Worm (Caenorhabditis elegans): Measurements from ENCODE around the gene srj-21.

- TF ChIP-seq lsy-2 (tag; optimal IDR thresholded peaks at IDR 0.05), result no peak
- TF ChIP-seq elt-1 (tag; optimal IDR thresholded peaks at IDR 0.05; ENCODE audit: borderline replicate concordance, insufficient read depth), result no peak
These were observed 5.5 kb downstream of the srj-21 start, which contains the start of gene F28H7.3 for ce11 chrV:10750630-10751029.
